Worm (Caenorhabditis elegans): ENCODE measurements around the gene mel-11.
A peak's percentile ranks its signal among the peaks of the same experiment; 100 is the strongest.

Gene mel-11

ce11 chrII:9358230-9358629 is at the start of gene mel-11:
Gene mel-11 (plus strand): TSS chrII:9358530.
- no peak for TF ChIP-seq mab-5 (tag; optimal IDR thresholded peaks at IDR 0.05)
- TF ChIP-seq ceh-43 (GFP tag; optimal IDR thresholded peaks at IDR 0.05) = no peak
- no peak for TF ChIP-seq ces-1 (GFP tag; optimal IDR thresholded peaks at IDR 0.05)
- no peak for TF ChIP-seq sem-2 (GFP tag; optimal IDR thresholded peaks at IDR 0.05)
- no peak for TF ChIP-seq nhr-76 (tag; optimal IDR thresholded peaks at IDR 0.05)
- TF ChIP-seq ham-2 (GFP tag; optimal IDR thresholded peaks at IDR 0.05) = no peak
- TF ChIP-seq lsy-2 (tag; optimal IDR thresholded peaks at IDR 0.05) = no peak
- TF ChIP-seq flh-1 (GFP tag; optimal IDR thresholded peaks at IDR 0.05) = no peak
- TF ChIP-seq unc-39 (tag; optimal IDR thresholded peaks at IDR 0.05) = no peak
- no peak for TF ChIP-seq pha-4 (tag; optimal IDR thresholded peaks at IDR 0.05)
- no peak for TF ChIP-seq nhr-28 (tag; optimal IDR thresholded peaks at IDR 0.05)
- no peak for TF ChIP-seq drap-1 (GFP tag; optimal IDR thresholded peaks at IDR 0.05)

ce11 chrII:9308614-9309046 is 49.7 kb upstream of the mel-11 start:
- TF ChIP-seq unc-120 (tag; optimal IDR thresholded peaks at IDR 0.05; ENCODE audit: poor library complexity, severe bottlenecking) (peak; percentile 26), nhr-12 (tag; optimal IDR thresholded peaks at IDR 0.05) (no peak), M03D4.4 (tag; optimal IDR thresholded peaks at IDR 0.05) (peak; percentile 50), nhr-2 (tag; optimal IDR thresholded peaks at IDR 0.05) (peak; percentile 96), cnd-1 (tag; optimal IDR thresholded peaks at IDR 0.05) (peak; percentile 69), ceh-39 (tag; optimal IDR thresholded peaks at IDR 0.05) (peak; percentile 11), bed-3 (GFP tag; optimal IDR thresholded peaks at IDR 0.05) (no peak), hlh-1 (tag; optimal IDR thresholded peaks at IDR 0.05) (peak; percentile 67), snpc-4 (tag; optimal IDR thresholded peaks at IDR 0.05) (no peak), ces-1 (GFP tag; optimal IDR thresholded peaks at IDR 0.05) (peak; percentile 33), nhr-76 (tag; optimal IDR thresholded peaks at IDR 0.05) (no peak), mab-5 (tag; optimal IDR thresholded peaks at IDR 0.05) (peak; percentile 57), lin-32 (GFP tag; optimal IDR thresholded peaks at IDR 0.05) (no peak), drap-1 (GFP tag; optimal IDR thresholded peaks at IDR 0.05) (no peak), tbx-8 (GFP tag; optimal IDR thresholded peaks at IDR 0.05) (peak; percentile 50), elt-1 (tag; optimal IDR thresholded peaks at IDR 0.05; ENCODE audit: borderline replicate concordance, insufficient read depth) (no peak), elt-3 (tag; optimal IDR thresholded peaks at IDR 0.05) (no peak), ceh-83 (GFP tag; optimal IDR thresholded peaks at IDR 0.05) (no peak), zip-8 (tag; optimal IDR thresholded peaks at IDR 0.05) (peak; percentile 2), ztf-11 (tag; optimal IDR thresholded peaks at IDR 0.05) (peak; percentile 61), sptf-1 (tag; optimal IDR thresholded peaks at IDR 0.05) (peak; percentile 69), mls-2 (tag; optimal IDR thresholded peaks at IDR 0.05) (peak; percentile 9), sem-2 (GFP tag; optimal IDR thresholded peaks at IDR 0.05) (peak; percentile 20), unc-62 (GFP tag; optimal IDR thresholded peaks at IDR 0.05) (peak; percentile 98), flh-1 (GFP tag; optimal IDR thresholded peaks at IDR 0.05) (no peak), nhr-237 (tag; optimal IDR thresholded peaks at IDR 0.05) (no peak), ham-2 (GFP tag; optimal IDR thresholded peaks at IDR 0.05) (no peak), unc-39 (tag; optimal IDR thresholded peaks at IDR 0.05) (no peak), pha-4 (tag; optimal IDR thresholded peaks at IDR 0.05) (no peak), mep-1 (tag; optimal IDR thresholded peaks at IDR 0.05) (no peak), lsy-2 (tag; optimal IDR thresholded peaks at IDR 0.05) (no peak), lin-13 (tag; optimal IDR thresholded peaks at IDR 0.05) (peak; percentile 39), blmp-1 (tag; optimal IDR thresholded peaks at IDR 0.05) (no peak), ceh-43 (GFP tag; optimal IDR thresholded peaks at IDR 0.05) (peak; percentile 26), nhr-28 (tag; optimal IDR thresholded peaks at IDR 0.05) (no peak)

ce11 chrII:9310204-9310603 is 48.1 kb upstream of the mel-11 start, which contains the start of gene cam-1:
Gene cam-1 (minus strand): TSS chrII:9310304.
- TF ChIP-seq ces-1 (GFP tag; optimal IDR thresholded peaks at IDR 0.05) (no peak), pha-4 (tag; optimal IDR thresholded peaks at IDR 0.05) (no peak), unc-120 (tag; optimal IDR thresholded peaks at IDR 0.05; ENCODE audit: poor library complexity, severe bottlenecking) (no peak), hlh-1 (tag; optimal IDR thresholded peaks at IDR 0.05) (no peak)

ce11 chrII:9310794-9311193 is 47.5 kb upstream of the mel-11 start:
- TF ChIP-seq bed-3 (GFP tag; optimal IDR thresholded peaks at IDR 0.05) (no peak), elt-3 (tag; optimal IDR thresholded peaks at IDR 0.05) (no peak), ceh-39 (tag; optimal IDR thresholded peaks at IDR 0.05) (no peak), ces-1 (GFP tag; optimal IDR thresholded peaks at IDR 0.05) (peak; percentile 90)

All from whole organism, mixed stage, embryonic.